Worm (Caenorhabditis elegans) whole organism, L1 larva: ENCODE measurements around the gene ZK1248.4.

Source experiments
- F16B12.6 ChIP-seq: fragments of 150-350 bp; optimal IDR thresholded peaks from 2 replicates; lab custom pipeline; 2014; ENCODE audit warnings: missing biosample characterization, missing genetic modification characterization
- ama-1 ChIP-seq: fragments of 150-350 bp; optimal IDR thresholded peaks from 2 replicates; lab custom pipeline; 2014
- blmp-1 ChIP-seq: fragments of 150-350 bp; optimal IDR thresholded peaks from 2 replicates; lab custom pipeline; 2014; ENCODE audit warnings: missing biosample characterization, missing genetic modification characterization
- egl-13 ChIP-seq: sonication (generic microtip); optimal IDR thresholded peaks from 2 replicates; lab custom pipeline; 2016; ENCODE audit warnings: missing genotype, missing genetic modification reagents, missing genetic modification characterization, missing compliant biosample characterization
- hpl-2 ChIP-seq: fragments of 150-350 bp; optimal IDR thresholded peaks from 2 replicates; lab custom pipeline; 2014; ENCODE audit warnings: missing biosample characterization, missing genetic modification reagents, missing genetic modification characterization
- isw-1 ChIP-seq: fragments of 200-800 bp; sonication (Bioruptor generic); IDR thresholded peaks from 2 replicates; pipeline ENCODE4 v1.3.6; 2022; ENCODE audit warnings: missing genetic modification characterization, missing compliant biosample characterization
- lin-13 ChIP-seq: fragments of 150-350 bp; optimal IDR thresholded peaks from 2 replicates; lab custom pipeline; 2014; ENCODE audit warnings: missing biosample characterization, missing genetic modification reagents, missing genetic modification characterization
- rnt-1 ChIP-seq: sonication (generic microtip); optimal IDR thresholded peaks from 2 replicates; lab custom pipeline; 2016; ENCODE audit warnings: mild to moderate bottlenecking, missing genetic modification characterization, moderate library complexity, missing compliant biosample characterization
- unc-130 ChIP-seq: fragments of 150-350 bp; optimal IDR thresholded peaks from 2 replicates; lab custom pipeline; 2017; ENCODE audit warnings: missing biosample characterization, missing genetic modification characterization, inconsistent platforms

ce11 chrII:5790313-5790773, 28.1 kb upstream of the ZK1248.4 start, which contains the start of gene lect-2:
- no peak for TF ChIP-seq egl-13
- TF ChIP-seq unc-130 (tag; lab: Kevin White, UChicago) = no peak
- no peak for TF ChIP-seq isw-1 (GFP tag; lab: Robert Waterston, UW)
- no peak for TF ChIP-seq blmp-1
- no peak for TF ChIP-seq lin-13 (GFP tag; lab: Kevin White, UChicago)
- peak; percentile 36 for TF ChIP-seq rnt-1
- TF ChIP-seq F16B12.6 (tag; lab: Kevin White, UChicago) = no peak
- TF ChIP-seq ama-1 (lab: Kevin White, UChicago) = no peak
- no peak for TF ChIP-seq hpl-2 (GFP tag; lab: Kevin White, UChicago)
